Worm (Caenorhabditis elegans): ENCODE results near the gene anoh-1.

ce11 chrIII:13246265-13246664, at the start of gene anoh-1:
- TF ChIP-seq sptf-1 (tag; optimal IDR thresholded peaks at IDR 0.05) (no peak), alr-1 (tag; optimal IDR thresholded peaks at IDR 0.05; ENCODE audit: borderline replicate concordance) (no peak), ces-1 (GFP tag; optimal IDR thresholded peaks at IDR 0.05) (no peak), lsy-2 (tag; optimal IDR thresholded peaks at IDR 0.05) (no peak), fkh-4 (tag; optimal IDR thresholded peaks at IDR 0.05; ENCODE audit: borderline replicate concordance) (no peak), unc-130 (tag; optimal IDR thresholded peaks at IDR 0.05) (no peak), skn-1 (tag; optimal IDR thresholded peaks at IDR 0.05) (no peak), egl-27 (tag; optimal IDR thresholded peaks at IDR 0.05) (no peak), nhr-237 (tag; optimal IDR thresholded peaks at IDR 0.05) (no peak), sup-37 (GFP tag; optimal IDR thresholded peaks at IDR 0.05) (no peak), elt-2 (tag; optimal IDR thresholded peaks at IDR 0.05) (no peak), zag-1 (tag; optimal IDR thresholded peaks at IDR 0.05) (no peak), pqm-1 (tag; optimal IDR thresholded peaks at IDR 0.05) (no peak), unc-62 (GFP tag; optimal IDR thresholded peaks at IDR 0.05) (no peak)
